Worm (Caenorhabditis elegans) whole organism, L1 larva: Measurements from ENCODE around the gene T24C12.3.

Source experiments
- fkh-10 ChIP-seq: sonication (generic microtip); optimal IDR thresholded peaks from 2 replicates; lab custom pipeline; 2017; ENCODE audit warnings: missing biosample characterization, missing genetic modification reagents, missing genetic modification characterization
- lin-13 ChIP-seq: fragments of 150-350 bp; optimal IDR thresholded peaks from 2 replicates; lab custom pipeline; 2014; ENCODE audit warnings: missing biosample characterization, missing genetic modification reagents, missing genetic modification characterization
- lin-39 ChIP-seq: fragments of 150-350 bp; optimal IDR thresholded peaks from 2 replicates; lab custom pipeline; 2014; ENCODE audit warnings: missing biosample characterization, missing genetic modification reagents, missing genetic modification characterization
- nhr-11 ChIP-seq: fragments of 150-350 bp; optimal IDR thresholded peaks from 2 replicates; lab custom pipeline; 2014; ENCODE audit warnings: missing biosample characterization, missing genetic modification characterization
- nhr-12 ChIP-seq: sonication (generic microtip); optimal IDR thresholded peaks from 2 replicates; lab custom pipeline; 2017; ENCODE audit warnings: missing biosample characterization, missing genetic modification characterization
- nhr-19 ChIP-seq: fragments of 200-800 bp; sonication (Bioruptor generic); conservative IDR thresholded peaks from 2 replicates; pipeline ENCODE4 v1.3.6; 2022; ENCODE audit warnings: missing genetic modification characterization, missing compliant biosample characterization
- nhr-28 ChIP-seq: fragments of 150-350 bp; optimal IDR thresholded peaks from 2 replicates; lab custom pipeline; 2014; ENCODE audit warnings: missing biosample characterization, missing genetic modification characterization
- nhr-47 ChIP-seq: sonication (generic microtip); optimal IDR thresholded peaks from 2 replicates; lab custom pipeline; 2016; ENCODE audit warnings: mild to moderate bottlenecking, missing genetic modification characterization, moderate library complexity, missing compliant biosample characterization
- nhr-77 ChIP-seq: fragments of 150-350 bp; optimal IDR thresholded peaks from 2 replicates; lab custom pipeline; 2014; ENCODE audit warnings: missing biosample characterization, missing genetic modification characterization
- pag-3 ChIP-seq: sonication (generic microtip); optimal IDR thresholded peaks from 2 replicates; lab custom pipeline; 2017; ENCODE audit warnings: missing genetic modification characterization, mild to moderate bottlenecking, missing compliant biosample characterization, antibody characterized with exemption, borderline replicate concordance; ENCODE audit not compliant: insufficient read depth
- pqm-1 ChIP-seq: sonication (generic microtip); optimal IDR thresholded peaks from 3 replicates; lab custom pipeline; 2017; ENCODE audit warnings: missing biosample characterization, missing genetic modification characterization
- snpc-4 ChIP-seq: fragments of 150-350 bp; optimal IDR thresholded peaks from 2 replicates; lab custom pipeline; 2014; ENCODE audit warnings: missing biosample characterization, missing genetic modification characterization
- zag-1 ChIP-seq: fragments of 150-350 bp; optimal IDR thresholded peaks from 2 replicates; lab custom pipeline; 2014; ENCODE audit warnings: missing biosample characterization, missing genetic modification characterization

- no peak for TF ChIP-seq nhr-28 (tag; lab: Kevin White, UChicago)
- TF ChIP-seq zag-1 = no peak
- no peak for TF ChIP-seq pqm-1
- no peak for TF ChIP-seq nhr-19
- TF ChIP-seq nhr-77 (tag; lab: Kevin White, UChicago) = no peak
- no peak for TF ChIP-seq nhr-47 (tag; lab: Kevin White, UChicago)
- TF ChIP-seq lin-13 (GFP tag; lab: Kevin White, UChicago) = no peak
- TF ChIP-seq fkh-10 (GFP tag; lab: Kevin White, UChicago) = no peak
- no peak for TF ChIP-seq lin-39 (tag; lab: Kevin White, UChicago)
- no peak for TF ChIP-seq nhr-12 (tag; lab: Kevin White, UChicago)
- no peak for TF ChIP-seq nhr-11 (tag; lab: Kevin White, UChicago)
- no peak for TF ChIP-seq snpc-4
- no peak for TF ChIP-seq pag-3 (tag; lab: Kevin White, UChicago)
Measured at ce11 chrX:2164751-2165150, 38.9 kb downstream of the T24C12.3 start, which contains the start of gene F48B9.3.
